Worm (Caenorhabditis elegans) whole organism, young adult: ENCODE measurements around the gene irld-11.

Experiments
- F49E8.2 ChIP-seq: sonication (generic microtip); optimal IDR thresholded peaks from 3 replicates; lab custom pipeline; 2017; ENCODE audit warnings: missing genetic modification characterization, mild to moderate bottlenecking, missing compliant biosample characterization, antibody characterized with exemption, moderate library complexity; ENCODE audit not compliant: insufficient read depth
- ama-1 ChIP-seq, 3 experiments: fragments of 150-350 bp in 1 of 3; sonication (generic microtip) in 2 of 3; optimal IDR thresholded peaks; 2 replicates each; lab custom pipeline; 2014 to 2018; ENCODE audit warnings: missing biosample characterization in 2 of 3, missing genetic modification characterization in 2 of 3, missing genetic modification reagents in 2 of 3
- ceh-91 ChIP-seq: fragments of 200-800 bp; sonication (Bioruptor generic); IDR thresholded peaks from 2 replicates; pipeline ENCODE4 v1.3.6; 2022; ENCODE audit warnings: missing genetic modification reagents, missing genetic modification characterization, missing compliant biosample characterization
- hlh-12 ChIP-seq: sonication (generic microtip); optimal IDR thresholded peaks from 2 replicates; lab custom pipeline; 2016; ENCODE audit warnings: missing genetic modification characterization, missing compliant biosample characterization
- hmg-1.2 ChIP-seq: fragments of 200-800 bp; sonication (Bioruptor generic); IDR thresholded peaks from 2 replicates; pipeline ENCODE4 v1.3.6; 2022; ENCODE audit warnings: missing genetic modification reagents, missing genetic modification characterization, missing compliant biosample characterization
- let-607 ChIP-seq, 2 experiments: fragments of 200-800 bp in 1 of 2; sonication (Bioruptor generic) in 1 of 2; sonication (generic microtip) in 1 of 2; optimal IDR thresholded peaks; 2 replicates each; lab custom pipeline; 2016 to 2018; ENCODE audit warnings: mild to moderate bottlenecking in 2 of 2, missing compliant biosample characterization in 2 of 2, missing genetic modification characterization in 2 of 2, moderate library complexity in 2 of 2, missing genotype in 1 of 2
- madf-3 ChIP-seq: fragments of 200-800 bp; sonication (Bioruptor generic); IDR thresholded peaks from 2 replicates; pipeline ENCODE4 v1.3.6; 2022; ENCODE audit warnings: missing genetic modification reagents, missing genetic modification characterization, missing compliant biosample characterization
- mxl-1 ChIP-seq: sonication (generic microtip); optimal IDR thresholded peaks from 2 replicates; lab custom pipeline; 2016; ENCODE audit warnings: missing genetic modification characterization, missing compliant biosample characterization
- pha-4 ChIP-seq: fragments of 150-350 bp; sonication (generic microtip); optimal IDR thresholded peaks from 2 replicates; lab custom pipeline; 2014; ENCODE audit warnings: missing biosample characterization, missing genetic modification reagents, missing genetic modification characterization
- tlf-1 ChIP-seq: fragments of 200-800 bp; sonication (Bioruptor generic); optimal IDR thresholded peaks from 2 replicates; lab custom pipeline; 2018; ENCODE audit warnings: mild to moderate bottlenecking, missing genetic modification characterization, missing compliant biosample characterization
- ztf-28 ChIP-seq: fragments of 200-800 bp; sonication (Bioruptor generic); IDR thresholded peaks from 2 replicates; pipeline ENCODE4 v1.3.6; 2022; ENCODE audit warnings: missing genetic modification reagents, missing genetic modification characterization, missing compliant biosample characterization

DNA sequence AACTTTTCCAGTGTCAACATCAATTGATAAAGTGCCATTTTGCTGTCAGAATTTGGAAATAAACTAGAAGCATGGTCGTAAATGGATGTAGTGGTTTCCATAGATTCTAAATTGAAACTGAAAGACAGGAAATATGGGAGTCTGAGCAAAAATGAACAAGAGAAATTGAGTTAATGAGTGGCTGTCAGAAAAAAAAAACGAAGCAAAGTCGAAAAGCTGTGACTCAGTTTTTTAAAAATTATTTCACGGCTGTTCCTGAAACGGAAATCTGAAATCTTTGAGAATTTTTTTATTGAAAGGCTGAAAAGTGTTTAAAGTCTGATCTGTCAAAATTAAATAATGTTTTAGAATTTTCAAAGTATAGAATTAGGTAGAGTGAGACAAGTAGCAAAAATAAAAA lies 23.3 kb downstream of the irld-11 start, which contains the start of gene srw-98:
- TF ChIP-seq tlf-1 (GFP tag; lab: Kevin White, UChicago) (no peak), ama-1 (optimal IDR thresholded peaks at IDR 0.05; lab: Kevin White, UChicago) (no peak), ama-1 (GFP tag; optimal IDR thresholded peaks at IDR 0.05; lab: Kevin White, UChicago) (no peak), hmg-1.2 (GFP tag; lab: Robert Waterston, UW) (no peak), pha-4 (tag; lab: Kevin White, UChicago) (no peak), mxl-1 (tag; lab: Kevin White, UChicago) (no peak), ceh-91 (no peak), ztf-28 (GFP tag; lab: Robert Waterston, UW) (no peak), hlh-12 (tag; lab: Kevin White, UChicago) (no peak), let-607 (tag; optimal IDR thresholded peaks at IDR 0.05; lab: Kevin White, UChicago) (no peak), madf-3 (no peak), F49E8.2 (tag; lab: Kevin White, UChicago) (no peak)
